Fruit fly (Drosophila melanogaster) whole organism, wandering third instar larva: Measurements from ENCODE around the gene CG9777.

Experiments
- CrebA ChIP-seq: fragments of 200-800 bp; sonication (Bioruptor generic); optimal IDR thresholded peaks from 2 replicates; lab custom pipeline; 2016; ENCODE audit warnings: missing biosample characterization, mild to moderate bottlenecking, missing genetic modification characterization, borderline replicate concordance
- Dfd ChIP-seq: fragments of >200 bp; optimal IDR thresholded peaks from 2 replicates; lab custom pipeline; 2017; ENCODE audit warnings: missing biosample characterization, missing genetic modification characterization
- Dif ChIP-seq: fragments of 200-275, 200-300 bp; sonication (Bioruptor generic); optimal IDR thresholded peaks from 2 replicates; lab custom pipeline; 2018; ENCODE audit warnings: missing biosample characterization, missing genetic modification characterization; ENCODE audit not compliant: partially characterized antibody
- GATAd ChIP-seq: sonication (Bioruptor generic); optimal IDR thresholded peaks from 2 replicates; lab custom pipeline; 2016; ENCODE audit warnings: missing biosample characterization, missing genetic modification characterization
- HLH106 ChIP-seq: fragments of 200-800 bp; optimal IDR thresholded peaks from 3 replicates; lab custom pipeline; 2019; ENCODE audit warnings: missing biosample characterization, mild to moderate bottlenecking, missing genetic modification characterization, moderate library complexity
- Hnf4 ChIP-seq: fragments of 200-800 bp; sonication (Bioruptor generic); optimal IDR thresholded peaks from 2 replicates; lab custom pipeline; 2016; ENCODE audit warnings: missing biosample characterization, mild to moderate bottlenecking, missing genetic modification characterization
- Hr78 ChIP-seq: fragments of >200 bp; optimal IDR thresholded peaks from 2 replicates; lab custom pipeline; 2017; ENCODE audit warnings: missing biosample characterization, missing genetic modification characterization
- Hr83 ChIP-seq: fragments of 200-300 bp; sonication (Bioruptor generic); optimal IDR thresholded peaks from 2 replicates; lab custom pipeline; 2016; ENCODE audit warnings: missing biosample characterization, mild to moderate bottlenecking, missing genetic modification characterization, moderate library complexity; ENCODE audit not compliant: poor library complexity, severe bottlenecking
- Jra ChIP-seq: sonication (Bioruptor generic); optimal IDR thresholded peaks from 2 replicates; lab custom pipeline; 2016; ENCODE audit warnings: missing biosample characterization, missing genetic modification characterization
- Mio ChIP-seq: sonication (Bioruptor generic); optimal IDR thresholded peaks from 2 replicates; lab custom pipeline; 2016; ENCODE audit warnings: missing biosample characterization, missing genetic modification characterization
- Myc ChIP-seq: fragments of >200 bp; optimal IDR thresholded peaks from 2 replicates; lab custom pipeline; 2017
- N ChIP-seq: fragments of >200 bp; optimal IDR thresholded peaks from 2 replicates; lab custom pipeline; 2018; ENCODE audit warnings: missing biosample characterization, missing external identifiers, missing genetic modification characterization
- OdsH ChIP-seq: fragments of 200-800 bp; sonication (Bioruptor generic); optimal IDR thresholded peaks from 2 replicates; lab custom pipeline; 2016; ENCODE audit warnings: missing biosample characterization, mild to moderate bottlenecking, missing genetic modification characterization
- Rel ChIP-seq, 2 experiments: fragments of 200-800 bp; sonication (Bioruptor generic) in 1 of 2; optimal IDR thresholded peaks; 2 replicates in 1 of 2; 3 replicates in 1 of 2; lab custom pipeline; 2016 to 2019; ENCODE audit warnings: mild to moderate bottlenecking in 2 of 2, missing biosample characterization in 2 of 2, missing genetic modification characterization in 2 of 2, moderate library complexity in 1 of 2
- Sp1 ChIP-seq: fragments of 200-800 bp; sonication (Bioruptor generic); optimal IDR thresholded peaks from 3 replicates; lab custom pipeline; 2019; ENCODE audit warnings: missing biosample characterization, mild to moderate bottlenecking, missing genetic modification characterization, moderate library complexity
- br ChIP-seq: fragments of 200-800 bp; sonication (Bioruptor generic); optimal IDR thresholded peaks from 2 replicates; lab custom pipeline; 2016; ENCODE audit warnings: missing biosample characterization, missing genetic modification characterization
- brk ChIP-seq: fragments of 200-800 bp; sonication (Bioruptor generic); optimal IDR thresholded peaks from 2 replicates; lab custom pipeline; 2016; ENCODE audit warnings: missing biosample characterization, mild to moderate bottlenecking, missing genetic modification characterization
- dl ChIP-seq, 2 experiments: fragments of 175-275, 200-275 bp in 1 of 2; fragments of 200-275 bp in 1 of 2; sonication (Bioruptor generic); optimal IDR thresholded peaks; lab custom pipeline; 2018; ENCODE audit warnings: mild to moderate bottlenecking in 2 of 2, missing biosample characterization in 2 of 2, missing genetic modification characterization in 2 of 2, moderate library complexity in 2 of 2; ENCODE audit not compliant: partially characterized antibody in 2 of 2, insufficient read depth in 1 of 2
- dmrt93B ChIP-seq: fragments of 200-800 bp; sonication (Bioruptor generic); optimal IDR thresholded peaks from 2 replicates; lab custom pipeline; 2018; ENCODE audit warnings: missing biosample characterization, mild to moderate bottlenecking, missing genetic modification characterization
- dsf ChIP-seq: sonication (Bioruptor generic); optimal IDR thresholded peaks from 2 replicates; lab custom pipeline; 2016; ENCODE audit warnings: missing biosample characterization, missing genetic modification characterization, borderline replicate concordance
- ey ChIP-seq: fragments of 200-800 bp; sonication (Bioruptor generic); optimal IDR thresholded peaks from 2 replicates; lab custom pipeline; 2016; ENCODE audit warnings: missing biosample characterization, missing genetic modification characterization
- foxo ChIP-seq, 2 experiments: fragments of 200-800 bp; sonication (Bioruptor generic); optimal IDR thresholded peaks; 2 replicates in 1 of 2; 3 replicates in 1 of 2; lab custom pipeline; 2016 to 2017; ENCODE audit warnings: missing biosample characterization in 2 of 2, missing genetic modification characterization in 2 of 2
- fru ChIP-seq: fragments of 200-800 bp; sonication (Bioruptor generic); optimal IDR thresholded peaks from 3 replicates; lab custom pipeline; 2016; ENCODE audit warnings: missing biosample characterization, mild to moderate bottlenecking, missing genetic modification characterization
- h ChIP-seq: fragments of 200-800 bp; sonication (Bioruptor generic); optimal IDR thresholded peaks from 3 replicates; lab custom pipeline; 2016; ENCODE audit warnings: missing biosample characterization, mild to moderate bottlenecking, missing genetic modification characterization
- jim ChIP-seq: fragments of 175-275, 200-325 bp; sonication (Bioruptor generic); optimal IDR thresholded peaks from 2 replicates; lab custom pipeline; 2016; ENCODE audit warnings: missing biosample characterization, mild to moderate bottlenecking, missing genetic modification characterization
- pan ChIP-seq: fragments of >200 bp; optimal IDR thresholded peaks from 2 replicates; lab custom pipeline; 2017
- psq ChIP-seq: fragments of 200-800 bp; sonication (Bioruptor generic); optimal IDR thresholded peaks from 3 replicates; lab custom pipeline; 2017; ENCODE audit warnings: missing biosample characterization, mild to moderate bottlenecking, missing genetic modification characterization, moderate library complexity
- rgr ChIP-seq: fragments of 200-800 bp; sonication (Bioruptor generic); optimal IDR thresholded peaks from 3 replicates; lab custom pipeline; 2016; ENCODE audit warnings: missing biosample characterization, mild to moderate bottlenecking, missing genetic modification characterization
- sage ChIP-seq: fragments of 200-800 bp; sonication (Bioruptor generic); optimal IDR thresholded peaks from 2 replicates; lab custom pipeline; 2016; ENCODE audit warnings: missing biosample characterization, mild to moderate bottlenecking, missing genetic modification characterization
- tai ChIP-seq: sonication (Bioruptor generic); optimal IDR thresholded peaks from 2 replicates; lab custom pipeline; 2016; ENCODE audit warnings: missing biosample characterization, missing genetic modification characterization
- usp ChIP-seq: fragments of >200 bp; optimal IDR thresholded peaks from 2 replicates; lab custom pipeline; 2017; ENCODE audit warnings: missing biosample characterization, missing genetic modification characterization
- woc ChIP-seq: sonication (Bioruptor generic); optimal IDR thresholded peaks from 2 replicates; lab custom pipeline; 2016; ENCODE audit warnings: missing biosample characterization, mild to moderate bottlenecking, missing genetic modification characterization

Gene CG9777

dm6 chrX:16664405-16665064, 32.5 kb upstream of the CG9777 start, which contains the start of gene CG15865:
TSS of gene CG15865 (minus strand) at chrX:16664455.
- TF ChIP-seq sage = no peak
- TF ChIP-seq GATAd (GFP tag; lab: Kevin White, UChicago) = no peak
- TF ChIP-seq N (GFP tag; lab: Kevin White, UChicago) = no peak
- no peak for TF ChIP-seq Hr78 (GFP tag; lab: Kevin White, UChicago)
- no peak for TF ChIP-seq ey
- no peak for TF ChIP-seq dl (GFP tag; optimal IDR thresholded peaks at IDR 0.05; lab: Kevin White, UChicago; ENCODE audit: insufficient read depth in 1 of 2, partially characterized antibody in 2 of 2)
- TF ChIP-seq rgr (GFP tag; lab: Kevin White, UChicago) = no peak
- no peak for TF ChIP-seq pan (lab: Kevin White, UChicago)
- TF ChIP-seq HLH106 (tag; lab: Kevin White, UChicago) = no peak
- no peak for TF ChIP-seq Myc (lab: Kevin White, UChicago)
- TF ChIP-seq Hr83 (GFP tag; lab: Kevin White, UChicago) = no peak
- TF ChIP-seq brk (GFP tag; lab: Kevin White, UChicago) = no peak
- TF ChIP-seq fru (GFP tag; lab: Kevin White, UChicago) = no peak
- no peak for TF ChIP-seq Jra (GFP tag; lab: Kevin White, UChicago)
- TF ChIP-seq Mio = no peak
- no peak for TF ChIP-seq woc (GFP tag; lab: Kevin White, UChicago)
- TF ChIP-seq Dfd (GFP tag; lab: Kevin White, UChicago) = no peak
- TF ChIP-seq jim (GFP tag; lab: Kevin White, UChicago) = no peak
- no peak for TF ChIP-seq foxo (GFP tag; optimal IDR thresholded peaks at IDR 0.05; lab: Kevin White, UChicago)

- no peak for TF ChIP-seq usp (GFP tag; lab: Kevin White, UChicago)
- no peak for TF ChIP-seq Dif (GFP tag; lab: Kevin White, UChicago)
- no peak for TF ChIP-seq N (GFP tag; lab: Kevin White, UChicago)
- TF ChIP-seq jim (GFP tag; lab: Kevin White, UChicago) = no peak
- TF ChIP-seq psq (GFP tag; lab: Kevin White, UChicago) = no peak
- no peak for TF ChIP-seq br
- TF ChIP-seq Myc (lab: Kevin White, UChicago) = no peak
- no peak for TF ChIP-seq rgr (GFP tag; lab: Kevin White, UChicago)
- TF ChIP-seq tai (GFP tag; lab: Kevin White, UChicago) = no peak
- no peak for TF ChIP-seq Hr83 (GFP tag; lab: Kevin White, UChicago)
- TF ChIP-seq OdsH (GFP tag; lab: Kevin White, UChicago) = no peak
- TF ChIP-seq Jra (GFP tag; lab: Kevin White, UChicago) = no peak
- TF ChIP-seq Hnf4 = no peak
- TF ChIP-seq dsf = no peak
Measured at dm6 chrX:16660632-16661031, 28.6 kb upstream of the CG9777 start.

dm6 chrX:16655724-16656235, 23.7 kb upstream of the CG9777 start:
- TF ChIP-seq dmrt93B (GFP tag; lab: Kevin White, UChicago) (no peak), brk (GFP tag; lab: Kevin White, UChicago) (no peak), Dif (GFP tag; lab: Kevin White, UChicago) (no peak), CrebA (GFP tag; lab: Kevin White, UChicago) (no peak), Sp1 (peak; percentile 14), usp (GFP tag; lab: Kevin White, UChicago) (no peak), Rel (GFP tag; optimal IDR thresholded peaks at IDR 0.05; lab: Kevin White, UChicago) (no peak), Rel (tag; optimal IDR thresholded peaks at IDR 0.05; lab: Kevin White, UChicago) (peak; percentile 48), fru (GFP tag; lab: Kevin White, UChicago) (no peak), dl (GFP tag; optimal IDR thresholded peaks at IDR 0.05; lab: Kevin White, UChicago; ENCODE audit: insufficient read depth in 1 of 2, partially characterized antibody in 2 of 2) (no peak), psq (GFP tag; lab: Kevin White, UChicago) (peak; percentile 8), HLH106 (tag; lab: Kevin White, UChicago) (no peak), Hnf4 (no peak), Hr83 (GFP tag; lab: Kevin White, UChicago) (no peak), h (no peak), Myc (lab: Kevin White, UChicago) (no peak), N (GFP tag; lab: Kevin White, UChicago) (no peak), GATAd (GFP tag; lab: Kevin White, UChicago) (no peak), rgr (GFP tag; lab: Kevin White, UChicago) (peak; percentile 15), Dfd (GFP tag; lab: Kevin White, UChicago) (no peak), woc (GFP tag; lab: Kevin White, UChicago) (no peak), dsf (no peak)
